Fruit fly (Drosophila melanogaster) whole organism, adult: ENCODE results near the gene Nmd3.

Experiments used
- CG11617 ChIP-seq: fragments of 200-800 bp; sonication (Bioruptor generic); optimal IDR thresholded peaks from 2 replicates; lab custom pipeline; 2017; ENCODE audit warnings: mild to moderate bottlenecking, missing biosample characterization, missing genetic modification reagents, missing genetic modification characterization
- CG12768 ChIP-seq: fragments of 200-800 bp; sonication (Bioruptor generic); optimal IDR thresholded peaks from 2 replicates; lab custom pipeline; 2017; ENCODE audit warnings: missing biosample characterization, missing genetic modification characterization, mild to moderate bottlenecking, moderate library complexity, missing genetic modification reagents
- CG1620 ChIP-seq: fragments of 200-800 bp; sonication (Bioruptor generic); optimal IDR thresholded peaks from 2 replicates; lab custom pipeline; 2016; ENCODE audit warnings: missing biosample characterization, missing genetic modification characterization
- CG7045 ChIP-seq: fragments of 200-800 bp; sonication (Bioruptor generic); optimal IDR thresholded peaks from 2 replicates; lab custom pipeline; 2017; ENCODE audit warnings: missing biosample characterization, mild to moderate bottlenecking, missing genetic modification characterization
- Hr96 ChIP-seq: fragments of 200-800 bp; sonication (Bioruptor generic); optimal IDR thresholded peaks from 2 replicates; lab custom pipeline; 2016; ENCODE audit warnings: missing biosample characterization, missing genetic modification characterization
- cic ChIP-seq: fragments of 200-800 bp; sonication (Bioruptor generic); optimal IDR thresholded peaks from 2 replicates; lab custom pipeline; 2017; ENCODE audit warnings: missing biosample characterization, mild to moderate bottlenecking, missing genetic modification characterization, moderate library complexity
- toe ChIP-seq: fragments of 200-800 bp; sonication (Bioruptor generic); optimal IDR thresholded peaks from 2 replicates; lab custom pipeline; 2016; ENCODE audit warnings: missing biosample characterization, missing genetic modification characterization

- TF ChIP-seq CG11617 (GFP tag; lab: Kevin White, UChicago) = no peak
- no peak for TF ChIP-seq CG12768 (GFP tag; lab: Kevin White, UChicago)
- no peak for TF ChIP-seq Hr96 (GFP tag; lab: Kevin White, UChicago)
- no peak for TF ChIP-seq cic (GFP tag; lab: Kevin White, UChicago)
- TF ChIP-seq CG7045 (GFP tag; lab: Kevin White, UChicago) = no peak
- no peak for TF ChIP-seq CG1620 (GFP tag; lab: Kevin White, UChicago)
- TF ChIP-seq toe (GFP tag; lab: Kevin White, UChicago) = no peak
Observed at dm6 chrX:2197414-2198271, 13.2 kb upstream of the Nmd3 start.
